Worm (Caenorhabditis elegans) whole organism, young adult: ENCODE measurements around the gene F08D12.2.
A peak's percentile ranks its signal among the peaks of the same experiment; 100 is the strongest.

Experiments
- B0019.2 ChIP-seq: fragments of 200-800 bp; sonication (Bioruptor generic); conservative IDR thresholded peaks from 2 replicates; pipeline ENCODE4 v1.3.6; 2022; ENCODE audit warnings: missing genetic modification reagents, missing genetic modification characterization, missing compliant biosample characterization
- B0336.3 ChIP-seq: fragments of 200-800 bp; sonication (Bioruptor generic); IDR thresholded peaks from 2 replicates; pipeline ENCODE4 v1.3.6; 2022; ENCODE audit warnings: missing genetic modification characterization, missing compliant biosample characterization
- C17E4.6 ChIP-seq: fragments of 200-800 bp; sonication (Bioruptor generic); IDR thresholded peaks from 2 replicates; pipeline ENCODE4 v1.3.6; 2022; ENCODE audit warnings: missing genetic modification reagents, missing genetic modification characterization, missing compliant biosample characterization
- F37B4.10 ChIP-seq: fragments of 200-800 bp; sonication (Bioruptor generic); IDR thresholded peaks from 2 replicates; pipeline ENCODE4 v1.3.6; 2022; ENCODE audit warnings: missing genetic modification characterization, missing compliant biosample characterization
- F52B5.7 ChIP-seq: sonication (generic microtip); optimal IDR thresholded peaks from 2 replicates; lab custom pipeline; 2016; ENCODE audit warnings: mild to moderate bottlenecking, missing genetic modification characterization, missing compliant biosample characterization
- F55B11.4 ChIP-seq: sonication (generic microtip); optimal IDR thresholded peaks from 2 replicates; lab custom pipeline; 2016; ENCODE audit warnings: missing compliant biosample characterization, missing genetic modification characterization, borderline replicate concordance; ENCODE audit not compliant: insufficient read depth
- K11D2.4 ChIP-seq: fragments of 200-800 bp; sonication (Bioruptor generic); IDR thresholded peaks from 2 replicates; pipeline ENCODE4 v1.3.6; 2022; ENCODE audit warnings: missing genetic modification reagents, missing genetic modification characterization, missing compliant biosample characterization
- K12H6.12 ChIP-seq: fragments of 200-800 bp; sonication (Bioruptor generic); optimal IDR thresholded peaks from 2 replicates; lab custom pipeline; 2018; ENCODE audit warnings: mild to moderate bottlenecking, missing genetic modification characterization, missing compliant biosample characterization
- T07F8.4 ChIP-seq: sonication (generic microtip); optimal IDR thresholded peaks from 2 replicates; lab custom pipeline; 2016; ENCODE audit warnings: mild to moderate bottlenecking, missing genetic modification characterization, moderate library complexity, missing compliant biosample characterization
- T26A5.8 ChIP-seq: sonication (generic microtip); optimal IDR thresholded peaks from 2 replicates; lab custom pipeline; 2016; ENCODE audit warnings: missing genetic modification characterization, missing compliant biosample characterization
- Y53F4B.3 ChIP-seq: fragments of 200-800 bp; sonication (Bioruptor generic); IDR thresholded peaks from 2 replicates; pipeline ENCODE4 v1.3.6; 2022; ENCODE audit warnings: missing genetic modification reagents, missing genetic modification characterization, missing compliant biosample characterization
- Y53G8AR.9 ChIP-seq: fragments of 200-800 bp; sonication (Bioruptor generic); conservative IDR thresholded peaks from 2 replicates; pipeline ENCODE4 v1.3.6; 2022; ENCODE audit warnings: missing genetic modification reagents, missing genetic modification characterization, missing compliant biosample characterization
- Y56A3A.18 ChIP-seq: fragments of 200-800 bp; sonication (Bioruptor generic); IDR thresholded peaks from 2 replicates; pipeline ENCODE4 v1.3.6; 2022; ENCODE audit warnings: missing genetic modification reagents, missing genetic modification characterization, missing compliant biosample characterization
- Y79H2A.3 ChIP-seq: fragments of 200-800 bp; sonication (Bioruptor generic); conservative IDR thresholded peaks from 2 replicates; pipeline ENCODE4 v1.3.6; 2022; ENCODE audit warnings: missing genetic modification reagents, missing genetic modification characterization, missing compliant biosample characterization
- Y95B8A.8 ChIP-seq: fragments of 200-800 bp; sonication (Bioruptor generic); IDR thresholded peaks from 2 replicates; pipeline ENCODE4 v1.3.6; 2022; ENCODE audit warnings: missing genetic modification reagents, missing genetic modification characterization, missing compliant biosample characterization
- ama-1 ChIP-seq, 3 experiments: fragments of 150-350 bp in 1 of 3; sonication (generic microtip) in 2 of 3; optimal IDR thresholded peaks; 2 replicates each; lab custom pipeline; 2014 to 2018; ENCODE audit warnings: missing biosample characterization in 2 of 3, missing genetic modification characterization in 2 of 3, missing genetic modification reagents in 2 of 3
- aptf-2 ChIP-seq: fragments of 200-800 bp; sonication (Bioruptor generic); conservative IDR thresholded peaks from 2 replicates; pipeline ENCODE4 v1.3.6; 2022; ENCODE audit warnings: missing genetic modification reagents, missing genetic modification characterization, missing compliant biosample characterization
- attf-3 ChIP-seq: fragments of 200-800 bp; sonication (Bioruptor generic); conservative IDR thresholded peaks from 2 replicates; pipeline ENCODE4 v1.3.6; 2022; ENCODE audit warnings: missing genetic modification reagents, missing genetic modification characterization, missing compliant biosample characterization
- ccch-3 ChIP-seq: fragments of 200-800 bp; sonication (Bioruptor generic); optimal IDR thresholded peaks from 2 replicates; lab custom pipeline; 2018; ENCODE audit warnings: mild to moderate bottlenecking, missing genetic modification characterization, missing compliant biosample characterization
- cebp-1 ChIP-seq, 2 experiments: fragments of 200-800 bp in 1 of 2; sonication (Bioruptor generic) in 1 of 2; sonication (generic microtip) in 1 of 2; IDR thresholded peaks in 1 of 2; optimal IDR thresholded peaks in 1 of 2; 2 replicates each; pipeline versions ENCODE4 v1.3.6 to Lab custom; 2017 to 2022; ENCODE audit warnings: missing compliant biosample characterization in 2 of 2, missing genetic modification characterization in 2 of 2, mild to moderate bottlenecking in 1 of 2, missing genetic modification reagents in 1 of 2, moderate library complexity in 1 of 2
- ceh-27 ChIP-seq: fragments of 200-800 bp; sonication (Bioruptor generic); optimal IDR thresholded peaks from 2 replicates; lab custom pipeline; 2018; ENCODE audit warnings: mild to moderate bottlenecking, missing genetic modification characterization, moderate library complexity, missing compliant biosample characterization
- dpff-1 ChIP-seq: sonication (generic microtip); optimal IDR thresholded peaks from 2 replicates; lab custom pipeline; 2017; ENCODE audit warnings: mild to moderate bottlenecking, missing genetic modification characterization, missing compliant biosample characterization
- ekl-4 ChIP-seq: fragments of 200-800 bp; sonication (Bioruptor generic); IDR thresholded peaks from 2 replicates; pipeline ENCODE4 v1.3.6; 2022; ENCODE audit warnings: missing genetic modification reagents, missing genetic modification characterization, missing compliant biosample characterization
- him-1 ChIP-seq: sonication (generic microtip); optimal IDR thresholded peaks from 2 replicates; lab custom pipeline; 2016; ENCODE audit warnings: missing genotype, missing genetic modification reagents, missing genetic modification characterization, missing compliant biosample characterization
- hlh-12 ChIP-seq: sonication (generic microtip); optimal IDR thresholded peaks from 2 replicates; lab custom pipeline; 2016; ENCODE audit warnings: missing genetic modification characterization, missing compliant biosample characterization
- hlh-26 ChIP-seq: fragments of 200-800 bp; sonication (Bioruptor generic); conservative IDR thresholded peaks from 2 replicates; pipeline ENCODE4 v1.3.6; 2022; ENCODE audit warnings: missing genetic modification reagents, missing genetic modification characterization, missing compliant biosample characterization
- hmg-20 ChIP-seq: fragments of 200-800 bp; sonication (Bioruptor generic); IDR thresholded peaks from 2 replicates; pipeline ENCODE4 v1.3.6; 2022; ENCODE audit warnings: missing genetic modification reagents, missing genetic modification characterization, missing compliant biosample characterization
- hsf-1 ChIP-seq: fragments of 200-800 bp; sonication (Bioruptor generic); IDR thresholded peaks from 2 replicates; pipeline ENCODE4 v1.3.6; 2022; ENCODE audit warnings: missing genetic modification reagents, missing genetic modification characterization, missing compliant biosample characterization
- lin-54 ChIP-seq: fragments of 200-800 bp; sonication (Bioruptor generic); optimal IDR thresholded peaks from 2 replicates; lab custom pipeline; 2018; ENCODE audit warnings: mild to moderate bottlenecking, missing genetic modification characterization, missing compliant biosample characterization
- mes-4 ChIP-seq: sonication (generic microtip); optimal IDR thresholded peaks from 2 replicates; lab custom pipeline; 2016; ENCODE audit warnings: missing genotype, missing genetic modification characterization, missing compliant biosample characterization
- mxl-1 ChIP-seq: sonication (generic microtip); optimal IDR thresholded peaks from 2 replicates; lab custom pipeline; 2016; ENCODE audit warnings: missing genetic modification characterization, missing compliant biosample characterization
- nfya-1 ChIP-seq: sonication (generic microtip); optimal IDR thresholded peaks from 2 replicates; lab custom pipeline; 2017; ENCODE audit warnings: antibody characterized with exemption, missing compliant biosample characterization, missing genetic modification characterization, borderline replicate concordance; ENCODE audit not compliant: insufficient read depth
- nfya-2 ChIP-seq: fragments of 200-800 bp; sonication (Bioruptor generic); IDR thresholded peaks from 2 replicates; pipeline ENCODE4 v1.3.6; 2022; ENCODE audit warnings: missing genetic modification reagents, missing genetic modification characterization, missing compliant biosample characterization
- nhr-120 ChIP-seq: fragments of 200-800 bp; sonication (Bioruptor generic); IDR thresholded peaks from 2 replicates; pipeline ENCODE4 v1.3.6; 2022; ENCODE audit warnings: missing genetic modification characterization, missing compliant biosample characterization
- nhr-179 ChIP-seq: sonication (generic microtip); optimal IDR thresholded peaks from 2 replicates; lab custom pipeline; 2016; ENCODE audit warnings: mild to moderate bottlenecking, missing genetic modification characterization, missing compliant biosample characterization
- nhr-27 ChIP-seq: fragments of 200-800 bp; sonication (Bioruptor generic); optimal IDR thresholded peaks from 2 replicates; lab custom pipeline; 2018; ENCODE audit warnings: mild to moderate bottlenecking, missing genetic modification characterization, moderate library complexity, missing compliant biosample characterization
- nhr-80 ChIP-seq: sonication (generic microtip); optimal IDR thresholded peaks from 2 replicates; lab custom pipeline; 2016; ENCODE audit warnings: missing genetic modification characterization, missing compliant biosample characterization
- repo-1 ChIP-seq: sonication (generic microtip); optimal IDR thresholded peaks from 2 replicates; lab custom pipeline; 2017; ENCODE audit warnings: mild to moderate bottlenecking, missing genetic modification characterization, missing compliant biosample characterization
- rpc-1 ChIP-seq, 2 experiments: fragments of 150-350 bp in 1 of 2; sonication (generic microtip) in 1 of 2; optimal IDR thresholded peaks; 2 replicates each; lab custom pipeline; 2014 to 2018; ENCODE audit warnings: missing biosample characterization in 1 of 2, missing genetic modification characterization in 1 of 2, missing genetic modification reagents in 1 of 2, missing genotype in 1 of 2
- sdz-38 ChIP-seq: sonication (generic microtip); optimal IDR thresholded peaks from 2 replicates; lab custom pipeline; 2016; ENCODE audit warnings: missing genotype, missing genetic modification characterization, missing compliant biosample characterization
- snpc-3.4 ChIP-seq: sonication (generic microtip); optimal IDR thresholded peaks from 2 replicates; lab custom pipeline; 2017; ENCODE audit warnings: missing genetic modification characterization, mild to moderate bottlenecking, missing compliant biosample characterization, antibody characterized with exemption, moderate library complexity, missing genotype, missing genetic modification reagents
- somi-1 ChIP-seq: fragments of 200-800 bp; sonication (Bioruptor generic); optimal IDR thresholded peaks from 2 replicates; lab custom pipeline; 2018; ENCODE audit warnings: mild to moderate bottlenecking, missing genetic modification characterization, missing compliant biosample characterization
- tbp1 ChIP-seq: fragments of 200-800 bp; sonication (Bioruptor generic); optimal IDR thresholded peaks from 2 replicates; lab custom pipeline; 2018; ENCODE audit warnings: mild to moderate bottlenecking, missing genetic modification characterization, missing compliant biosample characterization
- tlf-1 ChIP-seq: fragments of 200-800 bp; sonication (Bioruptor generic); optimal IDR thresholded peaks from 2 replicates; lab custom pipeline; 2018; ENCODE audit warnings: mild to moderate bottlenecking, missing genetic modification characterization, missing compliant biosample characterization
- xnd-1 ChIP-seq: sonication (generic microtip); optimal IDR thresholded peaks from 2 replicates; lab custom pipeline; 2016; ENCODE audit warnings: missing genotype, missing genetic modification reagents, missing genetic modification characterization, missing compliant biosample characterization
- ztf-18 ChIP-seq: sonication (generic microtip); optimal IDR thresholded peaks from 2 replicates; lab custom pipeline; 2016; ENCODE audit warnings: missing genotype, mild to moderate bottlenecking, missing genetic modification characterization, missing compliant biosample characterization
- ztf-28 ChIP-seq: fragments of 200-800 bp; sonication (Bioruptor generic); IDR thresholded peaks from 2 replicates; pipeline ENCODE4 v1.3.6; 2022; ENCODE audit warnings: missing genetic modification reagents, missing genetic modification characterization, missing compliant biosample characterization
- ztf-3 ChIP-seq: fragments of 200-800 bp; sonication (Bioruptor generic); optimal IDR thresholded peaks from 2 replicates; lab custom pipeline; 2018; ENCODE audit warnings: mild to moderate bottlenecking, missing genetic modification characterization, missing compliant biosample characterization
- ztf-6 ChIP-seq: fragments of 200-800 bp; sonication (Bioruptor generic); IDR thresholded peaks from 2 replicates; pipeline ENCODE4 v1.3.6; 2022; ENCODE audit warnings: missing genetic modification reagents, missing genetic modification characterization, missing compliant biosample characterization

The F08D12.2 gene

DNA sequence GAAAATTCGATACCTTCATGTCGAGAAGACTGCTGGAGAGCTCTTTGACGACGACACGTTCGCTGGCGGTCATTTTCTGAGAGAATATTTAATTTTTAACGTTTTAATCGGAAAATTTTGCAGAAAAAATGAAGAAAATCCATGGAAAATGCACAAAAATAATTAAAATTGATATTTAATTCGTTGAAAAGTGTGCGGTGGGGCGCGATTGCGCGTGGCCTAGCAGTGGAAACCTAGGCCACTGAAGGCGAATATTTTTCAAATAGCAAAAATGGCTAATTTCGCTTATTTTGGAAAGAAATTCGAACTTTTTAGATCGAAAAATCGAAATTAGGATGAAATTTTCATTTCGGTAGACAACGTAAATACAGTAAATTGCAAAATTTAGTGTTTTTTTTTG lies 28.9 kb upstream of the F08D12.2 start, which contains the start of gene F29A7.6 (continued):
- TF ChIP-seq ztf-18 (tag; lab: Kevin White, UChicago) (no peak), F55B11.4 (tag; lab: Kevin White, UChicago) (no peak), hmg-20 (GFP tag; lab: Robert Waterston, UW) (no peak), rpc-1 (optimal IDR thresholded peaks at IDR 0.05; lab: Kevin White, UChicago) (no peak), rpc-1 (tag; optimal IDR thresholded peaks at IDR 0.05; lab: Kevin White, UChicago) (no peak), nhr-27 (tag; lab: Kevin White, UChicago) (no peak), hsf-1 (no peak), cebp-1 (GFP tag; IDR thresholded peaks at IDR 0.05; lab: Robert Waterston, UW) (no peak), cebp-1 (tag; optimal IDR thresholded peaks at IDR 0.05; lab: Kevin White, UChicago) (no peak), nhr-179 (tag; lab: Kevin White, UChicago) (no peak), T26A5.8 (no peak), hlh-26 (GFP tag; lab: Robert Waterston, UW) (no peak), ztf-28 (GFP tag; lab: Robert Waterston, UW) (peak; percentile 69; the same call in 1 of the 2 replicates), C17E4.6 (GFP tag; lab: Robert Waterston, UW) (no peak), aptf-2 (peak; percentile 54; the same call in 1 of the 2 replicates), ztf-6 (GFP tag; lab: Robert Waterston, UW) (no peak), T07F8.4 (tag; lab: Kevin White, UChicago) (no peak), him-1 (tag; lab: Kevin White, UChicago) (no peak), Y79H2A.3 (GFP tag; lab: Robert Waterston, UW) (no peak), snpc-3.4 (tag; lab: Kevin White, UChicago) (no peak), hlh-12 (tag; lab: Kevin White, UChicago) (no peak), Y95B8A.8 (GFP tag; lab: Robert Waterston, UW) (no peak), nfya-1 (tag; lab: Kevin White, UChicago) (no peak), somi-1 (GFP tag; lab: Kevin White, UChicago) (no peak), repo-1 (no peak), B0019.2 (GFP tag; lab: Robert Waterston, UW) (no peak), tlf-1 (GFP tag; lab: Kevin White, UChicago) (no peak), tbp1 (GFP tag; lab: Kevin White, UChicago) (peak; percentile 21), ccch-3 (no peak), nfya-2 (GFP tag; lab: Robert Waterston, UW) (no peak), dpff-1 (no peak), Y53G8AR.9 (GFP tag; lab: Robert Waterston, UW) (no peak), ztf-3 (GFP tag; lab: Kevin White, UChicago) (no peak), K11D2.4 (GFP tag; lab: Robert Waterston, UW) (no peak), F52B5.7 (no peak), K12H6.12 (peak; percentile 31), ekl-4 (GFP tag; lab: Robert Waterston, UW) (no peak), lin-54 (GFP tag; lab: Kevin White, UChicago) (peak; percentile 55), mxl-1 (tag; lab: Kevin White, UChicago) (no peak), nhr-80 (tag; lab: Kevin White, UChicago) (no peak), mes-4 (tag; lab: Kevin White, UChicago) (no peak), sdz-38 (tag; lab: Kevin White, UChicago) (no peak), nhr-120 (GFP tag; lab: Robert Waterston, UW) (no peak), F37B4.10 (GFP tag; lab: Robert Waterston, UW) (no peak), ceh-27 (GFP tag; lab: Kevin White, UChicago) (peak; percentile 54), attf-3 (GFP tag; lab: Robert Waterston, UW) (no peak), Y53F4B.3 (no peak), B0336.3 (GFP tag; lab: Robert Waterston, UW) (no peak), xnd-1 (tag; lab: Kevin White, UChicago) (no peak), ama-1 (optimal IDR thresholded peaks at IDR 0.05; lab: Kevin White, UChicago) (no peak), ama-1 (GFP tag; optimal IDR thresholded peaks at IDR 0.05; lab: Kevin White, UChicago) (no peak), Y56A3A.18 (GFP tag; lab: Robert Waterston, UW) (no peak)
